Fruit fly (Drosophila melanogaster) whole organism, pupa: ENCODE results near the gene CG14851.
A peak's percentile ranks its signal among the peaks of the same experiment; 100 is the strongest.

ENCODE experiments used
- CG13204 ChIP-seq: fragments of 200-800 bp; sonication (Bioruptor generic); optimal IDR thresholded peaks from 2 replicates; lab custom pipeline; 2018; ENCODE audit warnings: missing biosample characterization, mild to moderate bottlenecking, missing genetic modification characterization, moderate library complexity
- CG17806 ChIP-seq: fragments of 200-800 bp; sonication (Bioruptor generic); optimal IDR thresholded peaks from 2 replicates; lab custom pipeline; 2018; ENCODE audit warnings: missing biosample characterization, mild to moderate bottlenecking, missing genetic modification characterization, moderate library complexity
- CG32121 ChIP-seq: fragments of 200-800 bp; sonication (Bioruptor generic); IDR thresholded peaks from 2 replicates; pipeline ENCODE4 v1.3.6; 2022; ENCODE audit warnings: missing biosample characterization, missing genetic modification characterization
- CG4496 ChIP-seq: fragments of 200-800 bp; sonication (Bioruptor generic); IDR thresholded peaks from 3 replicates; pipeline ENCODE4 v1.3.6; 2022; ENCODE audit warnings: missing biosample characterization, missing genetic modification characterization
- CG8301 ChIP-seq: fragments of 200-800 bp; sonication (Bioruptor generic); optimal IDR thresholded peaks from 2 replicates; lab custom pipeline; 2018; ENCODE audit warnings: missing biosample characterization, mild to moderate bottlenecking, missing genetic modification characterization
- fd96Ca ChIP-seq: fragments of 200-800 bp; sonication (Bioruptor generic); IDR thresholded peaks from 3 replicates; pipeline ENCODE4 v1.3.6; 2022; ENCODE audit warnings: missing biosample characterization, missing genetic modification characterization
- gl ChIP-seq: fragments of 200-800 bp; sonication (Bioruptor generic); optimal IDR thresholded peaks from 2 replicates; lab custom pipeline; 2018; ENCODE audit warnings: missing biosample characterization, mild to moderate bottlenecking, missing genetic modification characterization

- TF ChIP-seq CG13204 (GFP tag; lab: Kevin White, UChicago) (no peak), fd96Ca (peak; percentile 64), CG4496 (GFP tag; lab: Robert Waterston, UW) (peak; percentile 78; the same call in 2 of the 3 replicates), CG8301 (tag; lab: Kevin White, UChicago) (peak; percentile 82), gl (tag; lab: Kevin White, UChicago) (no peak), CG32121 (GFP tag; lab: Robert Waterston, UW) (peak; percentile 83), CG17806 (tag; lab: Kevin White, UChicago) (peak; percentile 59)
These were observed 3.7 kb upstream of the CG14851 start for dm6 chr3R:14558383-14558883.
